Fruit fly (Drosophila melanogaster) whole organism, embryonic: ENCODE data around the gene CG43332.

Experiments used
- Adf1 ChIP-seq: fragments of 200-800 bp; sonication (Bioruptor generic); IDR thresholded peaks from 2 replicates; pipeline ENCODE4 v1.3.6; 2022; ENCODE audit warnings: missing biosample characterization, missing genetic modification characterization
- Bgb ChIP-seq: fragments of 200-800 bp; sonication (Bioruptor generic); IDR thresholded peaks from 2 replicates; pipeline ENCODE4 v1.3.6; 2022; ENCODE audit warnings: missing biosample characterization, missing genetic modification characterization; ENCODE audit not compliant: partially characterized antibody
- CG11085 ChIP-seq: fragments of 200-800 bp; sonication (Bioruptor generic); IDR thresholded peaks from 2 replicates; pipeline ENCODE4 v1.3.6; 2022; ENCODE audit warnings: missing biosample characterization, missing genetic modification characterization
- CG11695 ChIP-seq: fragments of 200-800 bp; sonication (Bioruptor generic); IDR thresholded peaks from 3 replicates; pipeline ENCODE4 v1.3.6; 2022; ENCODE audit warnings: missing biosample characterization, missing genetic modification characterization
- CG12299 ChIP-seq: fragments of 200-800 bp; sonication (Bioruptor generic); optimal IDR thresholded peaks from 2 replicates; lab custom pipeline; 2018; ENCODE audit warnings: missing biosample characterization, mild to moderate bottlenecking, missing genetic modification characterization
- CG14667 ChIP-seq: fragments of 200-800 bp; sonication (Bioruptor generic); IDR thresholded peaks from 2 replicates; pipeline ENCODE4 v1.3.6; 2022; ENCODE audit warnings: missing biosample characterization, missing genetic modification characterization
- CG14860 ChIP-seq: fragments of 200-800 bp; sonication (Bioruptor generic); IDR thresholded peaks from 3 replicates; pipeline ENCODE4 v1.3.6; 2022; ENCODE audit warnings: missing biosample characterization, missing genetic modification characterization; ENCODE audit not compliant: partially characterized antibody
- CG17361 ChIP-seq: fragments of 200-800 bp; sonication (Bioruptor generic); IDR thresholded peaks from 3 replicates; pipeline ENCODE4 v1.3.6; 2022; ENCODE audit warnings: missing biosample characterization, missing genetic modification characterization
- CG18764 ChIP-seq: fragments of 200-800 bp; sonication (Bioruptor generic); optimal IDR thresholded peaks from 3 replicates; lab custom pipeline; 2016; ENCODE audit warnings: missing biosample characterization, missing genetic modification characterization
- CG31388 ChIP-seq: fragments of 200-800 bp; sonication (Bioruptor generic); optimal IDR thresholded peaks from 2 replicates; lab custom pipeline; 2016; ENCODE audit warnings: missing biosample characterization, missing genetic modification characterization
- CG32767 ChIP-seq: fragments of 200-800 bp; sonication (Bioruptor generic); IDR thresholded peaks from 2 replicates; pipeline ENCODE4 v1.3.6; 2022; ENCODE audit warnings: missing biosample characterization, missing genetic modification characterization
- CG33213 ChIP-seq: fragments of 200-800 bp; sonication (Bioruptor generic); optimal IDR thresholded peaks from 3 replicates; lab custom pipeline; 2016; ENCODE audit warnings: missing biosample characterization, missing genetic modification characterization
- CG3726 ChIP-seq: fragments of 200-800 bp; sonication (Bioruptor generic); IDR thresholded peaks from 3 replicates; pipeline ENCODE4, ENCODE4 v1.3.6; 2022; ENCODE audit warnings: missing biosample characterization, missing genetic modification characterization
- CG7556 ChIP-seq: fragments of 200-800 bp; sonication (Bioruptor generic); optimal IDR thresholded peaks from 2 replicates; lab custom pipeline; 2017; ENCODE audit warnings: missing biosample characterization, mild to moderate bottlenecking, missing genetic modification characterization
- CG8089 ChIP-seq: fragments of 200-800 bp; sonication (Bioruptor generic); optimal IDR thresholded peaks from 3 replicates; lab custom pipeline; 2016; ENCODE audit warnings: missing biosample characterization, missing genetic modification characterization
- CG8290 ChIP-seq, 3 experiments: fragments of 200-800 bp; sonication (Bioruptor generic); optimal IDR thresholded peaks; 2 replicates each; lab custom pipeline; 2016 to 2019; ENCODE audit warnings: missing biosample characterization in 3 of 3, missing genetic modification characterization in 3 of 3, mild to moderate bottlenecking in 2 of 3, moderate library complexity in 1 of 3
- CG8388 ChIP-seq: fragments of 200-800 bp; sonication (Bioruptor generic); optimal IDR thresholded peaks from 2 replicates; lab custom pipeline; 2019; ENCODE audit warnings: missing biosample characterization, mild to moderate bottlenecking, missing genetic modification characterization, moderate library complexity
- CG9437 ChIP-seq: fragments of 200-800 bp; sonication (Bioruptor generic); optimal IDR thresholded peaks from 2 replicates; lab custom pipeline; 2018; ENCODE audit warnings: missing biosample characterization, mild to moderate bottlenecking, missing genetic modification characterization
- Drgx ChIP-seq: fragments of 200-800 bp; sonication (Bioruptor generic); IDR thresholded peaks from 2 replicates; pipeline ENCODE4 v1.3.6; 2022; ENCODE audit warnings: missing biosample characterization, missing genetic modification characterization
- HHEX ChIP-seq: fragments of 200-800 bp; sonication (Bioruptor generic); optimal IDR thresholded peaks from 3 replicates; lab custom pipeline; 2017; ENCODE audit warnings: missing biosample characterization, mild to moderate bottlenecking, missing genetic modification characterization, missing genetic modification reagents
- Hey ChIP-seq: fragments of 200-800 bp; sonication (Bioruptor generic); optimal IDR thresholded peaks from 3 replicates; lab custom pipeline; 2018; ENCODE audit warnings: missing biosample characterization, mild to moderate bottlenecking, missing genetic modification characterization
- HmgZ ChIP-seq: fragments of 200-800 bp; sonication (Bioruptor generic); optimal IDR thresholded peaks from 2 replicates; lab custom pipeline; 2018; ENCODE audit warnings: missing biosample characterization, mild to moderate bottlenecking, missing genetic modification characterization
- Hmr ChIP-seq: fragments of 200-800 bp; sonication (Bioruptor generic); optimal IDR thresholded peaks from 3 replicates; lab custom pipeline; 2017; ENCODE audit warnings: mild to moderate bottlenecking, missing biosample characterization, missing genetic modification reagents, missing genetic modification characterization
- Hsf ChIP-seq: fragments of 200-800 bp; sonication (Bioruptor generic); optimal IDR thresholded peaks from 3 replicates; lab custom pipeline; 2016; ENCODE audit warnings: missing biosample characterization, missing genetic modification characterization
- Mes4 ChIP-seq: fragments of 200-800 bp; sonication (Bioruptor generic); optimal IDR thresholded peaks from 2 replicates; lab custom pipeline; 2016; ENCODE audit warnings: missing biosample characterization, missing genetic modification characterization
- NC2β ChIP-seq: fragments of 200-800 bp; sonication (Bioruptor generic); optimal IDR thresholded peaks from 2 replicates; lab custom pipeline; 2016; ENCODE audit warnings: missing biosample characterization, missing genetic modification characterization
- Poxn ChIP-seq: fragments of 200-800 bp; sonication (Bioruptor generic); IDR thresholded peaks from 2 replicates; pipeline ENCODE4 v1.3.6; 2022; ENCODE audit warnings: missing biosample characterization, missing genetic modification characterization
- Sox100B ChIP-seq: fragments of 200-800 bp; sonication (Bioruptor generic); optimal IDR thresholded peaks from 3 replicates; lab custom pipeline; 2018; ENCODE audit warnings: missing biosample characterization, mild to moderate bottlenecking, missing genetic modification characterization
- bcd ChIP-seq: fragments of 200-800 bp; sonication (Bioruptor generic); optimal IDR thresholded peaks from 2 replicates; lab custom pipeline; 2017; ENCODE audit warnings: missing biosample characterization, mild to moderate bottlenecking, missing genetic modification characterization
- gem ChIP-seq: fragments of 200-800 bp; sonication (Bioruptor generic); optimal IDR thresholded peaks from 2 replicates; lab custom pipeline; 2019; ENCODE audit warnings: missing biosample characterization, mild to moderate bottlenecking, missing genetic modification characterization, moderate library complexity
- hth ChIP-seq: fragments of >200 bp; optimal IDR thresholded peaks from 2 replicates; lab custom pipeline; 2017; ENCODE audit warnings: inconsistent platforms
- ken ChIP-seq: fragments of 200-800 bp; sonication (Bioruptor generic); IDR thresholded peaks from 3 replicates; pipeline ENCODE4 v1.3.6; 2022; ENCODE audit warnings: missing biosample characterization, missing genetic modification characterization
- lab ChIP-seq: fragments of 200-800 bp; sonication (Bioruptor generic); optimal IDR thresholded peaks from 3 replicates; lab custom pipeline; 2017; ENCODE audit warnings: missing biosample characterization, missing genetic modification characterization, mild to moderate bottlenecking, moderate library complexity, missing genetic modification reagents
- maf-S ChIP-seq: fragments of 200-800 bp; sonication (Bioruptor generic); optimal IDR thresholded peaks from 2 replicates; lab custom pipeline; 2016; ENCODE audit warnings: missing biosample characterization, missing genetic modification characterization
- mam ChIP-seq: fragments of 200-800 bp; sonication (Bioruptor generic); optimal IDR thresholded peaks from 3 replicates; lab custom pipeline; 2016; ENCODE audit warnings: missing biosample characterization, missing genetic modification characterization
- nerfin-1 ChIP-seq: fragments of 200-800 bp; sonication (Bioruptor generic); optimal IDR thresholded peaks from 3 replicates; lab custom pipeline; 2019; ENCODE audit warnings: missing biosample characterization, mild to moderate bottlenecking, missing genetic modification characterization, moderate library complexity
- onecut ChIP-seq: fragments of 200-800 bp; sonication (Bioruptor generic); IDR thresholded peaks from 2 replicates; pipeline ENCODE4 v1.3.6; 2022; ENCODE audit warnings: missing biosample characterization, missing genetic modification characterization
- p53 ChIP-seq: fragments of 200-800 bp; sonication (Bioruptor generic); optimal IDR thresholded peaks from 2 replicates; lab custom pipeline; 2016; ENCODE audit warnings: missing biosample characterization, missing genetic modification characterization
- pum ChIP-seq: fragments of 200-800 bp; sonication (Bioruptor generic); optimal IDR thresholded peaks from 2 replicates; lab custom pipeline; 2016; ENCODE audit warnings: missing biosample characterization, missing genetic modification characterization
- stc ChIP-seq: fragments of 200-800 bp; sonication (Bioruptor generic); IDR thresholded peaks from 2 replicates; pipeline ENCODE4 v1.3.6; 2022; ENCODE audit warnings: missing biosample characterization, missing genetic modification characterization
- stwl ChIP-seq: fragments of 200-800 bp; sonication (Bioruptor generic); optimal IDR thresholded peaks from 3 replicates; lab custom pipeline; 2018; ENCODE audit warnings: missing biosample characterization, mild to moderate bottlenecking, missing genetic modification characterization, moderate library complexity
- usp ChIP-seq: fragments of >200 bp; optimal IDR thresholded peaks from 2 replicates; lab custom pipeline; 2017; ENCODE audit warnings: missing biosample characterization, missing genetic modification characterization
- wdn ChIP-seq: fragments of 200-800 bp; sonication (Bioruptor generic); IDR thresholded peaks from 2 replicates; pipeline ENCODE4 v1.3.6; 2022; ENCODE audit warnings: missing biosample characterization, missing genetic modification characterization
- wek ChIP-seq: fragments of 200-800 bp; sonication (Bioruptor generic); optimal IDR thresholded peaks from 3 replicates; lab custom pipeline; 2018; ENCODE audit warnings: missing biosample characterization, mild to moderate bottlenecking, missing genetic modification characterization, moderate library complexity
- zfh1 ChIP-seq: fragments of 200-800 bp; sonication (Bioruptor generic); IDR thresholded peaks from 3 replicates; pipeline ENCODE4 v1.3.6; 2022; ENCODE audit warnings: missing biosample characterization, missing genetic modification characterization
- zfh2 ChIP-seq: fragments of 200-800 bp; sonication (Bioruptor generic); optimal IDR thresholded peaks from 2 replicates; lab custom pipeline; 2016; ENCODE audit warnings: missing biosample characterization, missing genetic modification characterization

The CG43332 gene

dm6 chr2L:14122742-14123334, 40.2 kb downstream of the CG43332 start (continued):
- TF ChIP-seq Hmr (GFP tag; lab: Kevin White, UChicago): peak; percentile 69
- peak; percentile 52 for TF ChIP-seq mam
- peak; percentile 36 for TF ChIP-seq nerfin-1
- peak; percentile 59 for TF ChIP-seq Sox100B (GFP tag; lab: Kevin White, UChicago)
- TF ChIP-seq Adf1: peak; percentile 15; the same call in 1 of the 2 replicates
- TF ChIP-seq CG3726: peak; percentile 68; the same call in 1 of the 3 replicates
- peak; percentile 13 for TF ChIP-seq zfh2 (GFP tag; lab: Kevin White, UChicago)
- TF ChIP-seq wek (GFP tag; lab: Kevin White, UChicago): no peak
- TF ChIP-seq Hey (tag; lab: Kevin White, UChicago): peak; percentile 30
- no peak for TF ChIP-seq usp
- TF ChIP-seq CG18764 (GFP tag; lab: Kevin White, UChicago): peak; percentile 52
- TF ChIP-seq Poxn (GFP tag; lab: Robert Waterston, UW): no peak
- no peak for TF ChIP-seq Drgx (GFP tag; lab: Robert Waterston, UW)
- TF ChIP-seq CG32767 (GFP tag; lab: Robert Waterston, UW): peak; percentile 41; the same call in 1 of the 2 replicates
- peak; percentile 45 for TF ChIP-seq pum (GFP tag; lab: Kevin White, UChicago)
- peak; percentile 21 for TF ChIP-seq Hsf
- peak; percentile 17 for TF ChIP-seq HmgZ (tag; lab: Kevin White, UChicago)
- peak; percentile 62 for TF ChIP-seq CG7556 (GFP tag; lab: Kevin White, UChicago)
- TF ChIP-seq gem: peak; percentile 62
- TF ChIP-seq ken (GFP tag; lab: Robert Waterston, UW): peak; percentile 77
- TF ChIP-seq onecut (GFP tag; lab: Robert Waterston, UW): peak; percentile 74
- peak; percentile 54 for TF ChIP-seq CG8388 (GFP tag; lab: Kevin White, UChicago)
- peak; percentile 88 for TF ChIP-seq lab (GFP tag; lab: Kevin White, UChicago)
- no peak for TF ChIP-seq stwl (tag; lab: Kevin White, UChicago)
- peak; percentile 52; the same call in 1 of the 2 replicates for TF ChIP-seq CG14667
- TF ChIP-seq p53: no peak
- no peak for TF ChIP-seq CG9437
- TF ChIP-seq CG33213: no peak
- no peak for TF ChIP-seq maf-S
- TF ChIP-seq HHEX (GFP tag; lab: Kevin White, UChicago): peak; percentile 74
- TF ChIP-seq CG8290 (GFP tag; optimal IDR thresholded peaks at IDR 0.05; lab: Kevin White, UChicago): no peak
- peak in 1 of 2 experiments; percentile 55 for TF ChIP-seq CG8290 (tag; optimal IDR thresholded peaks at IDR 0.05; lab: Kevin White, UChicago)
- no peak for TF ChIP-seq CG31388 (GFP tag; lab: Kevin White, UChicago)
- peak; percentile 73 for TF ChIP-seq CG11695 (GFP tag; lab: Robert Waterston, UW)
- no peak for TF ChIP-seq hth (lab: Kevin White, UChicago)
- peak; percentile 51 for TF ChIP-seq bcd (GFP tag; lab: Kevin White, UChicago)
- peak; percentile 58; the same call in 2 of the 3 replicates for TF ChIP-seq CG17361
- TF ChIP-seq Bgb (GFP tag; lab: Robert Waterston, UW): no peak
- TF ChIP-seq zfh1 (GFP tag; lab: Robert Waterston, UW): peak; percentile 73
- peak; percentile 56; the same call in 1 of the 2 replicates for TF ChIP-seq wdn (GFP tag; lab: Robert Waterston, UW)
- no peak for TF ChIP-seq CG8089
- no peak for TF ChIP-seq Mes4
- TF ChIP-seq CG12299: peak; percentile 33
- 0 out of 2 replicates have a peak, but pooled peaks have one; percentile 47 for TF ChIP-seq CG11085 (GFP tag; lab: Robert Waterston, UW)
- no peak for TF ChIP-seq CG14860 (GFP tag; lab: Robert Waterston, UW)
- TF ChIP-seq NC2β (GFP tag; lab: Kevin White, UChicago): no peak
- TF ChIP-seq stc (GFP tag; lab: Robert Waterston, UW): peak; percentile 38; the same call in 1 of the 2 replicates
